Worm (Caenorhabditis elegans) whole organism, L4 larva: ENCODE measurements around the gene Y55F3BR.6.
A peak's percentile ranks its signal among the peaks of the same experiment; 100 is the strongest.

ENCODE experiments used
- F10B5.3 ChIP-seq: sonication (generic microtip); optimal IDR thresholded peaks from 2 replicates; lab custom pipeline; 2016; ENCODE audit warnings: mild to moderate bottlenecking, missing genetic modification characterization, missing compliant biosample characterization
- F37D6.2 ChIP-seq: sonication (generic microtip); optimal IDR thresholded peaks from 2 replicates; lab custom pipeline; 2016; ENCODE audit warnings: mild to moderate bottlenecking, missing genetic modification characterization, missing compliant biosample characterization
- R02D3.7 ChIP-seq: fragments of 150-350 bp; sonication (generic microtip); optimal IDR thresholded peaks from 3 replicates; lab custom pipeline; 2014; ENCODE audit warnings: missing biosample characterization, missing genetic modification characterization
- T20F7.1 ChIP-seq: fragments of 200-800 bp; sonication (Bioruptor generic); optimal IDR thresholded peaks from 2 replicates; lab custom pipeline; 2018; ENCODE audit warnings: mild to moderate bottlenecking, missing genetic modification characterization, missing compliant biosample characterization
- T26A8.4 ChIP-seq: fragments of 200-800 bp; sonication (Bioruptor generic); IDR thresholded peaks from 2 replicates; pipeline ENCODE4 v1.3.6; 2022; ENCODE audit warnings: missing genetic modification characterization, missing compliant biosample characterization
- Y48G9A.11 ChIP-seq: fragments of 200-800 bp; sonication (Bioruptor generic); IDR thresholded peaks from 2 replicates; pipeline ENCODE4 v1.3.6; 2022; ENCODE audit warnings: missing genetic modification reagents, missing genetic modification characterization, missing compliant biosample characterization
- Y5F2A.4 ChIP-seq: fragments of 200-800 bp; sonication (Bioruptor generic); optimal IDR thresholded peaks from 2 replicates; lab custom pipeline; 2018; ENCODE audit warnings: mild to moderate bottlenecking, missing genetic modification characterization, missing compliant biosample characterization
- aha-1 ChIP-seq: fragments of 150-350 bp; peaks from one replicate; lab custom pipeline; 2014; ENCODE audit warnings: missing biosample characterization, missing genetic modification characterization
- attf-4 ChIP-seq: sonication (generic microtip); optimal IDR thresholded peaks from 3 replicates; lab custom pipeline; 2017; ENCODE audit warnings: missing biosample characterization, missing genetic modification characterization
- ceh-28 ChIP-seq: fragments of 150-350 bp; optimal IDR thresholded peaks from 2 replicates; lab custom pipeline; 2014; ENCODE audit warnings: missing biosample characterization, missing genetic modification reagents, missing genetic modification characterization
- dpl-1 ChIP-seq: fragments of 150-350 bp; optimal IDR thresholded peaks from 2 replicates; lab custom pipeline; 2014; ENCODE audit warnings: missing biosample characterization, missing genetic modification reagents, missing genetic modification characterization
- dve-1 ChIP-seq: sonication (generic microtip); optimal IDR thresholded peaks from 2 replicates; lab custom pipeline; 2017; ENCODE audit warnings: antibody characterized with exemption, mild to moderate bottlenecking, missing genetic modification characterization, missing compliant biosample characterization; ENCODE audit not compliant: insufficient read depth
- egl-27 ChIP-seq: sonication (generic microtip); optimal IDR thresholded peaks from 3 replicates; lab custom pipeline; 2017; ENCODE audit warnings: missing biosample characterization, missing genetic modification reagents, missing genetic modification characterization
- fos-1 ChIP-seq: fragments of 150-350 bp; optimal IDR thresholded peaks from 2 replicates; lab custom pipeline; 2014; ENCODE audit warnings: missing biosample characterization, missing genetic modification characterization
- hlh-11 ChIP-seq: fragments of 200-800 bp; sonication (Bioruptor generic); optimal IDR thresholded peaks from 2 replicates; lab custom pipeline; 2018; ENCODE audit warnings: mild to moderate bottlenecking, missing genetic modification characterization, missing compliant biosample characterization
- hlh-30 ChIP-seq: sonication (generic microtip); optimal IDR thresholded peaks from 2 replicates; lab custom pipeline; 2017; ENCODE audit warnings: antibody characterized with exemption, mild to moderate bottlenecking, missing genetic modification characterization, missing compliant biosample characterization; ENCODE audit not compliant: insufficient read depth
- lin-13 ChIP-seq: fragments of 150-350 bp; optimal IDR thresholded peaks from 2 replicates; lab custom pipeline; 2014; ENCODE audit warnings: missing biosample characterization, missing genetic modification reagents, missing genetic modification characterization
- lin-15B ChIP-seq: fragments of 150-350 bp; sonication (generic microtip); optimal IDR thresholded peaks from 3 replicates; lab custom pipeline; 2014; ENCODE audit warnings: missing biosample characterization, missing genetic modification characterization
- lin-29 ChIP-seq: fragments of 200-800 bp; sonication (Bioruptor generic); IDR thresholded peaks from 2 replicates; pipeline ENCODE4 v1.3.6; 2022; ENCODE audit warnings: missing genetic modification reagents, missing genetic modification characterization, missing compliant biosample characterization
- lin-39 ChIP-seq: fragments of 150-350 bp; optimal IDR thresholded peaks from 2 replicates; lab custom pipeline; 2014; ENCODE audit warnings: missing biosample characterization, missing genetic modification reagents, missing genetic modification characterization
- lsy-2 ChIP-seq, 2 experiments: fragments of 150-350 bp in 1 of 2; sonication (generic microtip) in 1 of 2; optimal IDR thresholded peaks; 2 replicates each; lab custom pipeline; 2014 to 2017; ENCODE audit warnings: missing biosample characterization in 2 of 2, missing genetic modification characterization in 2 of 2
- madf-9 ChIP-seq: fragments of 200-800 bp; sonication (Bioruptor generic); conservative IDR thresholded peaks from 2 replicates; pipeline ENCODE4 v1.3.6; 2022; ENCODE audit warnings: missing genetic modification reagents, missing genetic modification characterization, missing compliant biosample characterization
- mdt-29 ChIP-seq: fragments of 200-800 bp; sonication (Bioruptor generic); IDR thresholded peaks from 2 replicates; pipeline ENCODE4 v1.3.6; 2022; ENCODE audit warnings: missing genetic modification reagents, missing genetic modification characterization, missing compliant biosample characterization
- mep-1 ChIP-seq: fragments of 150-350 bp; sonication (generic microtip); optimal IDR thresholded peaks from 3 replicates; lab custom pipeline; 2014; ENCODE audit warnings: missing biosample characterization, missing genetic modification characterization
- mes-2 ChIP-seq: sonication (generic microtip); optimal IDR thresholded peaks from 2 replicates; lab custom pipeline; 2016; ENCODE audit warnings: missing genotype, mild to moderate bottlenecking, missing genetic modification characterization, missing compliant biosample characterization; ENCODE audit not compliant: poor library complexity, severe bottlenecking
- mxl-2 ChIP-seq: fragments of 200-800 bp; sonication (Bioruptor generic); conservative IDR thresholded peaks from 2 replicates; pipeline ENCODE4 v1.3.6; 2022; ENCODE audit warnings: missing genetic modification reagents, missing genetic modification characterization, missing compliant biosample characterization
- nhr-102 ChIP-seq: sonication (generic microtip); optimal IDR thresholded peaks from 2 replicates; lab custom pipeline; 2016; ENCODE audit warnings: mild to moderate bottlenecking, missing genetic modification characterization, moderate library complexity, missing compliant biosample characterization
- nhr-111 ChIP-seq: fragments of 200-800 bp; sonication (Bioruptor generic); optimal IDR thresholded peaks from 2 replicates; lab custom pipeline; 2018; ENCODE audit warnings: mild to moderate bottlenecking, missing genetic modification characterization, missing compliant biosample characterization
- nhr-41 ChIP-seq: fragments of 200-800 bp; sonication (Bioruptor generic); IDR thresholded peaks from 2 replicates; pipeline ENCODE4 v1.3.6; 2022; ENCODE audit warnings: missing genetic modification reagents, missing genetic modification characterization, missing compliant biosample characterization
- nhr-48 ChIP-seq: sonication (generic microtip); optimal IDR thresholded peaks from 2 replicates; lab custom pipeline; 2016; ENCODE audit warnings: mild to moderate bottlenecking, missing genetic modification characterization, missing compliant biosample characterization
- nhr-77 ChIP-seq: fragments of 150-350 bp; optimal IDR thresholded peaks from 2 replicates; lab custom pipeline; 2014; ENCODE audit warnings: missing biosample characterization, missing genetic modification characterization
- pha-4 ChIP-seq, 2 experiments: fragments of 150-350 bp in 1 of 2; fragments of 200-800 bp in 1 of 2; sonication (Bioruptor generic) in 1 of 2; IDR thresholded peaks in 1 of 2; optimal IDR thresholded peaks in 1 of 2; 2 replicates each; pipeline versions ENCODE4 v1.3.6 to Lab custom; 2014 to 2022; ENCODE audit warnings: missing genetic modification characterization in 2 of 2, missing genetic modification reagents in 2 of 2, missing biosample characterization in 1 of 2, missing compliant biosample characterization in 1 of 2
- rbr-2 ChIP-seq: sonication (generic microtip); optimal IDR thresholded peaks from 2 replicates; lab custom pipeline; 2016; ENCODE audit warnings: missing genotype, missing genetic modification characterization, missing compliant biosample characterization
- skn-1 ChIP-seq: fragments of 150-350 bp; optimal IDR thresholded peaks from 2 replicates; lab custom pipeline; 2014; ENCODE audit warnings: missing biosample characterization, missing genetic modification characterization
- spr-1 ChIP-seq: sonication (generic microtip); optimal IDR thresholded peaks from 2 replicates; lab custom pipeline; 2016; ENCODE audit warnings: mild to moderate bottlenecking, missing genetic modification characterization, missing compliant biosample characterization
- unc-130 ChIP-seq: sonication (generic microtip); optimal IDR thresholded peaks from 2 replicates; lab custom pipeline; 2016; ENCODE audit warnings: missing genetic modification reagents, missing genetic modification characterization, missing compliant biosample characterization
- unc-39 ChIP-seq: sonication (generic microtip); optimal IDR thresholded peaks from 2 replicates; lab custom pipeline; 2017; ENCODE audit warnings: missing biosample characterization, missing genetic modification characterization
- unc-62 ChIP-seq, 3 experiments: fragments of 150-350 bp in 1 of 3; sonication (generic microtip); optimal IDR thresholded peaks in 2 of 3; peaks in 1 of 3; 1 replicate in 1 of 3; 2 replicates in 2 of 3; lab custom pipeline; 2014 to 2017; ENCODE audit warnings: missing biosample characterization in 3 of 3, missing genetic modification characterization in 3 of 3, missing genetic modification reagents in 3 of 3, missing genotype in 1 of 3
- zfp-2 ChIP-seq: sonication (generic microtip); optimal IDR thresholded peaks from 2 replicates; lab custom pipeline; 2016; ENCODE audit warnings: mild to moderate bottlenecking, missing genetic modification characterization, missing compliant biosample characterization
- zfp-3 ChIP-seq: fragments of 200-800 bp; sonication (Bioruptor generic); conservative IDR thresholded peaks from 2 replicates; pipeline ENCODE4 v1.3.6; 2022; ENCODE audit warnings: missing genetic modification reagents, missing genetic modification characterization, missing compliant biosample characterization

The Y55F3BR.6 gene

ce11 chrIV:805693-806092 is 36.2 kb downstream of the Y55F3BR.6 start:
- TF ChIP-seq F10B5.3 (tag; lab: Kevin White, UChicago) (no peak), ceh-28 (tag; lab: Kevin White, UChicago) (peak; percentile 89), unc-62 (GFP tag; optimal IDR thresholded peaks at IDR 0.05 in 1 of 2; lab: Kevin White, UChicago) (peak in 1 of 2 experiments; percentile 82), unc-62 (tag; optimal IDR thresholded peaks at IDR 0.05; lab: Kevin White, UChicago) (no peak)
- TF ChIP-seq, all 104 proteins: peak for 2

ce11 chrIV:804802-805201 is 37.1 kb downstream of the Y55F3BR.6 start, which contains the start of gene Y55F3BL.4:
Gene Y55F3BL.4, plus strand, starts transcription at chrIV:805102.
- TF ChIP-seq unc-62 (GFP tag; optimal IDR thresholded peaks at IDR 0.05 in 1 of 2; lab: Kevin White, UChicago) = peak in 1 of 2 experiments; percentile 36
- no peak for TF ChIP-seq unc-62 (tag; optimal IDR thresholded peaks at IDR 0.05; lab: Kevin White, UChicago)
- TF ChIP-seq skn-1 = no peak

ce11 chrIV:801162-801561 is 40.8 kb downstream of the Y55F3BR.6 start:
- TF ChIP-seq mep-1 = no peak
- TF ChIP-seq aha-1 (tag; lab: Kevin White, UChicago) = peak; percentile 81
- TF ChIP-seq Y48G9A.11 (GFP tag; lab: Robert Waterston, UW) = 0 out of 2 replicates have a peak, but pooled peaks have one; percentile 51

ce11 chrIV:800518-800917 is 41.4 kb downstream of the Y55F3BR.6 start, which contains the start of gene mrpl-46:
Gene mrpl-46, plus strand, starts transcription at chrIV:800818.
- no peak for TF ChIP-seq unc-39 (tag; lab: Kevin White, UChicago)
- TF ChIP-seq mxl-2 = no peak
- no peak for TF ChIP-seq T26A8.4 (GFP tag; lab: Robert Waterston, UW)
- TF ChIP-seq attf-4 (tag; lab: Kevin White, UChicago) = no peak
- no peak for TF ChIP-seq lin-13 (GFP tag; lab: Kevin White, UChicago)
- no peak for TF ChIP-seq lin-15B (tag; lab: Kevin White, UChicago)
- no peak for TF ChIP-seq fos-1 (tag; lab: Kevin White, UChicago)
- no peak for TF ChIP-seq egl-27
- no peak for TF ChIP-seq lin-39 (tag; lab: Kevin White, UChicago)
- TF ChIP-seq hlh-30 (tag; lab: Kevin White, UChicago) = no peak
- TF ChIP-seq nhr-48 (tag; lab: Kevin White, UChicago) = no peak
- no peak for TF ChIP-seq T20F7.1 (GFP tag; lab: Kevin White, UChicago)
- no peak for TF ChIP-seq Y5F2A.4 (GFP tag; lab: Kevin White, UChicago)
- no peak for TF ChIP-seq rbr-2
- TF ChIP-seq zfp-2 (tag; lab: Kevin White, UChicago) = no peak
- TF ChIP-seq pha-4 (GFP tag; IDR thresholded peaks at IDR 0.05; lab: Robert Waterston, UW) = no peak
- TF ChIP-seq pha-4 (tag; optimal IDR thresholded peaks at IDR 0.05; lab: Kevin White, UChicago) = no peak
- no peak for TF ChIP-seq lin-29

- TF ChIP-seq mdt-29 (GFP tag; lab: Robert Waterston, UW) (no peak), hlh-11 (peak; percentile 41), rbr-2 (peak; percentile 74), lsy-2 (tag; optimal IDR thresholded peaks at IDR 0.05; lab: Kevin White, UChicago) (peak in 1 of 2 experiments; percentile 81), nhr-77 (peak; percentile 32), T20F7.1 (GFP tag; lab: Kevin White, UChicago) (no peak), lin-15B (tag; lab: Kevin White, UChicago) (peak; percentile 69), T26A8.4 (GFP tag; lab: Robert Waterston, UW) (no peak), nhr-102 (tag; lab: Kevin White, UChicago) (peak; percentile 19), nhr-111 (no peak), nhr-48 (tag; lab: Kevin White, UChicago) (peak; percentile 9), hlh-30 (tag; lab: Kevin White, UChicago) (peak; percentile 36), dpl-1 (peak; percentile 76), mes-2 (peak; percentile 72), egl-27 (no peak), nhr-41 (GFP tag; lab: Robert Waterston, UW) (no peak), F37D6.2 (peak; percentile 54), Y5F2A.4 (GFP tag; lab: Kevin White, UChicago) (no peak), R02D3.7 (tag; lab: Kevin White, UChicago) (no peak), spr-1 (tag; lab: Kevin White, UChicago) (peak; percentile 14), madf-9 (GFP tag; lab: Robert Waterston, UW) (no peak), unc-130 (peak; percentile 77), dve-1 (peak; percentile 72), zfp-3 (GFP tag; lab: Robert Waterston, UW) (0 out of 2 replicates have a peak, but pooled peaks have one; percentile 49)
Observed at ce11 chrIV:796521-797073, 45.3 kb downstream of the Y55F3BR.6 start, which contains the start of the genes F56B3.11 and ech-5. Gene F56B3.11, minus strand, starts transcription at chrIV:796571. Gene ech-5, plus strand, starts transcription at chrIV:797023.
